ENCODE assay signal across 4 fruit fly cellular contexts in genomic region chrX:17125017-17125821, dm6.
TF ChIP-seq lines count a peak whose summit lies in the region.

No protein-coding gene starts in this region.

TF ChIP-seq in whole organism, embryonic, 481 proteins besides CTCF, POLR2A, EP300 and RAD21 (continued from another document and continues in another):
- peak in 1 of 2 experiments; percentile 13 for TF ChIP-seq tll (GFP tag; optimal IDR thresholded peaks at IDR 0.05; lab: Kevin White, UChicago)
- TF ChIP-seq Lhr (GFP tag; optimal IDR thresholded peaks at IDR 0.05; lab: Kevin White, UChicago), result no peak
- TF ChIP-seq CG11723 (GFP tag; optimal IDR thresholded peaks at IDR 0.05; lab: Kevin White, UChicago), result peak; percentile 45
- peak; percentile 45 for TF ChIP-seq Abd-B (GFP tag; optimal IDR thresholded peaks at IDR 0.05; lab: Kevin White, UChicago)
- TF ChIP-seq corto (GFP tag; optimal IDR thresholded peaks at IDR 0.05; lab: Kevin White, UChicago), result no peak
- TF ChIP-seq CG6813 (GFP tag; optimal IDR thresholded peaks at IDR 0.05; lab: Kevin White, UChicago), result peak; percentile 51
- no peak for TF ChIP-seq CG30020 (tag; optimal IDR thresholded peaks at IDR 0.05; lab: Kevin White, UChicago)
- peak; percentile 62 for TF ChIP-seq CG4730 (GFP tag; IDR thresholded peaks at IDR 0.05; lab: Robert Waterston, UW)
- TF ChIP-seq cwo (GFP tag; optimal IDR thresholded peaks at IDR 0.05; lab: Kevin White, UChicago), result peak; percentile 78
- TF ChIP-seq CG18476 (GFP tag; optimal IDR thresholded peaks at IDR 0.05; lab: Kevin White, UChicago), result peak; percentile 49
- peak; percentile 83 for TF ChIP-seq CG13296 (GFP tag; optimal IDR thresholded peaks at IDR 0.05; lab: Kevin White, UChicago)
- TF ChIP-seq nmo (GFP tag; optimal IDR thresholded peaks at IDR 0.05; lab: Kevin White, UChicago), result peak; percentile 28
- peak; percentile 39; the same call in 1 of the 2 replicates for TF ChIP-seq ara (GFP tag; IDR thresholded peaks at IDR 0.05; lab: Robert Waterston, UW)
- no peak for TF ChIP-seq CG2116 (GFP tag; optimal IDR thresholded peaks at IDR 0.05; lab: Kevin White, UChicago)
- peak; percentile 81 for TF ChIP-seq slbo (GFP tag; IDR thresholded peaks at IDR 0.05; lab: Robert Waterston, UW)
- no peak for TF ChIP-seq Hey (tag; optimal IDR thresholded peaks at IDR 0.05; lab: Kevin White, UChicago)
- peak; percentile 81 for TF ChIP-seq inv (GFP tag; IDR thresholded peaks at IDR 0.05; lab: Robert Waterston, UW; ENCODE audit: partially characterized antibody)
- peak; percentile 47 for TF ChIP-seq CG12391 (tag; optimal IDR thresholded peaks at IDR 0.05; lab: Kevin White, UChicago)
- 0 out of 2 replicates have a peak, but pooled peaks have one; percentile 7 for TF ChIP-seq MBD-R2 (GFP tag; IDR thresholded peaks at IDR 0.05; lab: Robert Waterston, UW)
- TF ChIP-seq Dip2 (GFP tag; IDR thresholded peaks at IDR 0.05; lab: Robert Waterston, UW), result no peak
- peak; percentile 93 for TF ChIP-seq hbn (GFP tag; IDR thresholded peaks at IDR 0.05; lab: Robert Waterston, UW; ENCODE audit: partially characterized antibody)
- peak; percentile 69 for TF ChIP-seq CG33557 (GFP tag; optimal IDR thresholded peaks at IDR 0.05; lab: Kevin White, UChicago)
- TF ChIP-seq CG7928 (GFP tag; optimal IDR thresholded peaks at IDR 0.05; lab: Kevin White, UChicago), result peak; percentile 3
- TF ChIP-seq Dad (GFP tag; optimal IDR thresholded peaks at IDR 0.05; lab: Kevin White, UChicago), result no peak
- no peak for TF ChIP-seq lov (optimal IDR thresholded peaks at IDR 0.05; lab: Kevin White, UChicago)
- no peak for TF ChIP-seq lov (GFP tag; IDR thresholded peaks at IDR 0.05; lab: Robert Waterston, UW)
- peak; percentile 24 for TF ChIP-seq tin (GFP tag; optimal IDR thresholded peaks at IDR 0.05; lab: Kevin White, UChicago)
- TF ChIP-seq Lim3 (GFP tag; IDR thresholded peaks at IDR 0.05; lab: Robert Waterston, UW), result no peak
- TF ChIP-seq CG9797 (GFP tag; optimal IDR thresholded peaks at IDR 0.05; lab: Kevin White, UChicago), result peak; percentile 18
- peak; percentile 87 for TF ChIP-seq Opbp (GFP tag; IDR thresholded peaks at IDR 0.05; lab: Robert Waterston, UW; ENCODE audit: partially characterized antibody)
- no peak for TF ChIP-seq ac (GFP tag; optimal IDR thresholded peaks at IDR 0.05; lab: Kevin White, UChicago)
- no peak for TF ChIP-seq lbe (GFP tag; optimal IDR thresholded peaks at IDR 0.05; lab: Kevin White, UChicago)

TF ChIP-seq in whole organism, prepupa, 60 proteins besides CTCF, POLR2A, EP300 and RAD21 (continued from another document and continues in another):
- peak; percentile 40 for TF ChIP-seq cyc (GFP tag; optimal IDR thresholded peaks at IDR 0.05; lab: Kevin White, UChicago)
- peak; percentile 32; the same call in 1 of the 3 replicates for TF ChIP-seq CG8119 (GFP tag; IDR thresholded peaks at IDR 0.05; lab: Robert Waterston, UW)
- peak; percentile 44 for TF ChIP-seq esn (GFP tag; optimal IDR thresholded peaks at IDR 0.05; lab: Kevin White, UChicago)
- TF ChIP-seq CG6276 (GFP tag; optimal IDR thresholded peaks at IDR 0.05; lab: Kevin White, UChicago), result peak; percentile 47
- TF ChIP-seq fd59A (GFP tag; optimal IDR thresholded peaks at IDR 0.05; lab: Kevin White, UChicago), result no peak
- TF ChIP-seq dsx (GFP tag; optimal IDR thresholded peaks at IDR 0.05; lab: Kevin White, UChicago; ENCODE audit: poor library complexity, severe bottlenecking), result peak; percentile 8
- TF ChIP-seq CG32006 (GFP tag; optimal IDR thresholded peaks at IDR 0.05; lab: Kevin White, UChicago), result peak; percentile 29
- peak; percentile 47; the same call in 1 of the 3 replicates for TF ChIP-seq CG6163 (GFP tag; IDR thresholded peaks at IDR 0.05; lab: Robert Waterston, UW)
- TF ChIP-seq Eip93F (GFP tag; optimal IDR thresholded peaks at IDR 0.05; lab: Kevin White, UChicago), result no peak
- TF ChIP-seq pdm3 (GFP tag; optimal IDR thresholded peaks at IDR 0.05; lab: Kevin White, UChicago), result no peak
- no peak for TF ChIP-seq Blimp-1 (GFP tag; optimal IDR thresholded peaks at IDR 0.05; lab: Kevin White, UChicago)
- peak; percentile 38 for TF ChIP-seq net (GFP tag; optimal IDR thresholded peaks at IDR 0.05; lab: Kevin White, UChicago)
- TF ChIP-seq CG6792 (GFP tag; optimal IDR thresholded peaks at IDR 0.05; lab: Kevin White, UChicago), result peak; percentile 15
- peak; percentile 31 for TF ChIP-seq OdsH (GFP tag; optimal IDR thresholded peaks at IDR 0.05; lab: Kevin White, UChicago)
- peak; percentile 21 for TF ChIP-seq Hr4 (GFP tag; optimal IDR thresholded peaks at IDR 0.05; lab: Kevin White, UChicago)
- TF ChIP-seq CG1621 (tag; optimal IDR thresholded peaks at IDR 0.05; lab: Kevin White, UChicago), result no peak
- TF ChIP-seq Ets96B (tag; optimal IDR thresholded peaks at IDR 0.05; lab: Kevin White, UChicago), result peak; percentile 58
- TF ChIP-seq vri (GFP tag; optimal IDR thresholded peaks at IDR 0.05; lab: Kevin White, UChicago), result no peak
- no peak for TF ChIP-seq fd85E (GFP tag; optimal IDR thresholded peaks at IDR 0.05; lab: Kevin White, UChicago)
- no peak for TF ChIP-seq dac (GFP tag; optimal IDR thresholded peaks at IDR 0.05; lab: Kevin White, UChicago)
- peak; percentile 54 for TF ChIP-seq CG15336 (GFP tag; IDR thresholded peaks at IDR 0.05; lab: Robert Waterston, UW)
- TF ChIP-seq Sox102F (GFP tag; optimal IDR thresholded peaks at IDR 0.05; lab: Kevin White, UChicago), result no peak
- peak; percentile 15 for TF ChIP-seq Smox (GFP tag; optimal IDR thresholded peaks at IDR 0.05; lab: Kevin White, UChicago)
- TF ChIP-seq CG16779 (tag; optimal IDR thresholded peaks at IDR 0.05; lab: Kevin White, UChicago), result peak; percentile 41
- peak; percentile 45 for TF ChIP-seq topi (GFP tag; optimal IDR thresholded peaks at IDR 0.05; lab: Kevin White, UChicago)
- no peak; the same call in 2 of the 3 replicates for TF ChIP-seq eg (GFP tag; IDR thresholded peaks at IDR 0.05; lab: Robert Waterston, UW)
- peak; percentile 69 for TF ChIP-seq fkh (GFP tag; optimal IDR thresholded peaks at IDR 0.05; lab: Kevin White, UChicago)
- TF ChIP-seq CG31627 (GFP tag; optimal IDR thresholded peaks at IDR 0.05; lab: Kevin White, UChicago), result no peak
- no peak for TF ChIP-seq Lpt (GFP tag; optimal IDR thresholded peaks at IDR 0.05; lab: Kevin White, UChicago)
- TF ChIP-seq Hr38 (GFP tag; optimal IDR thresholded peaks at IDR 0.05; lab: Kevin White, UChicago), result no peak
- TF ChIP-seq ss (GFP tag; optimal IDR thresholded peaks at IDR 0.05; lab: Kevin White, UChicago), result peak; percentile 67 to 71
- peak; percentile 2 for TF ChIP-seq CG10631 (GFP tag; optimal IDR thresholded peaks at IDR 0.05; lab: Kevin White, UChicago)
- TF ChIP-seq CG6808 (GFP tag; optimal IDR thresholded peaks at IDR 0.05; lab: Kevin White, UChicago), result peak; percentile 11
- TF ChIP-seq CG9139 (GFP tag; optimal IDR thresholded peaks at IDR 0.05; lab: Kevin White, UChicago), result peak; percentile 44

TF ChIP-seq in whole organism, pupa, 21 proteins besides CTCF, POLR2A, EP300 and RAD21 (continued from another document):
- TF ChIP-seq Ets98B (GFP tag; IDR thresholded peaks at IDR 0.05; lab: Robert Waterston, UW), result 0 out of 2 replicates have a peak, but pooled peaks have one; percentile 14
TF ChIP-seq in whole organism, pupa: peak in this region for 16.

TF ChIP-seq in whole organism, wandering third instar larva, 38 proteins besides CTCF, POLR2A, EP300 and RAD21 (continued from another document):
- no peak for TF ChIP-seq Hr78 (GFP tag; optimal IDR thresholded peaks at IDR 0.05; lab: Kevin White, UChicago)
- TF ChIP-seq woc (GFP tag; optimal IDR thresholded peaks at IDR 0.05; lab: Kevin White, UChicago), result peak; percentile 68
- no peak for TF ChIP-seq jim (GFP tag; optimal IDR thresholded peaks at IDR 0.05; lab: Kevin White, UChicago)
- TF ChIP-seq sage (GFP tag; optimal IDR thresholded peaks at IDR 0.05; lab: Kevin White, UChicago), result no peak
- peak; percentile 19 for TF ChIP-seq HLH106 (tag; optimal IDR thresholded peaks at IDR 0.05; lab: Kevin White, UChicago)
- TF ChIP-seq Sp1 (GFP tag; optimal IDR thresholded peaks at IDR 0.05; lab: Kevin White, UChicago), result no peak
- TF ChIP-seq Hr83 (GFP tag; optimal IDR thresholded peaks at IDR 0.05; lab: Kevin White, UChicago; ENCODE audit: poor library complexity, severe bottlenecking), result no peak
- TF ChIP-seq dl (GFP tag; optimal IDR thresholded peaks at IDR 0.05; lab: Kevin White, UChicago; ENCODE audit: insufficient read depth in 1 of 2, partially characterized antibody in 2 of 2), result no peak
- TF ChIP-seq Dif (GFP tag; optimal IDR thresholded peaks at IDR 0.05; lab: Kevin White, UChicago; ENCODE audit: partially characterized antibody), result no peak
- TF ChIP-seq Abd-B (GFP tag; optimal IDR thresholded peaks at IDR 0.05; lab: Kevin White, UChicago), result no peak
- no peak for TF ChIP-seq brk (GFP tag; optimal IDR thresholded peaks at IDR 0.05; lab: Kevin White, UChicago)
- TF ChIP-seq h (GFP tag; optimal IDR thresholded peaks at IDR 0.05; lab: Kevin White, UChicago), result peak; percentile 46
- no peak for TF ChIP-seq CG9705 (GFP tag; optimal IDR thresholded peaks at IDR 0.05; lab: Kevin White, UChicago)
